Worm (Caenorhabditis elegans): Measurements from ENCODE around the gene rnr-2.

ce11 chrIII:4115085-4115484 lies 20.4 kb upstream of the rnr-2 start, which contains the start of gene unc-103:
- TF ChIP-seq nhr-11 (tag; optimal IDR thresholded peaks at IDR 0.05) (no peak), ceh-16 (tag; optimal IDR thresholded peaks at IDR 0.05) (no peak), ama-1 (optimal IDR thresholded peaks at IDR 0.05) (no peak), pha-4 (tag; optimal IDR thresholded peaks at IDR 0.05) (no peak), egl-27 (tag; optimal IDR thresholded peaks at IDR 0.05) (no peak), aly-2 (tag; optimal IDR thresholded peaks at IDR 0.05) (no peak), ztf-11 (tag; optimal IDR thresholded peaks at IDR 0.05) (no peak), elt-1 (tag; optimal IDR thresholded peaks at IDR 0.05) (no peak), snpc-4 (tag; optimal IDR thresholded peaks at IDR 0.05) (no peak)

Measured in whole organism, L3 larva.